Worm (Caenorhabditis elegans): ENCODE results near the gene tbg-1.
A peak's percentile ranks its signal among the peaks of the same experiment; 100 is the strongest.

tbg-1 gene

ce11 chrIII:9629855-9630254 lies 901 bp upstream of the tbg-1 start, which contains the start of gene rpac-19:
Gene rpac-19, minus strand, starts transcription at chrIII:9629885.
- TF ChIP-seq tbx-2 (tag; optimal IDR thresholded peaks at IDR 0.05) (peak; percentile 70), che-1 (tag; optimal IDR thresholded peaks at IDR 0.05) (peak; percentile 46), ref-2 (tag; optimal IDR thresholded peaks at IDR 0.05) (peak; percentile 55), Y22D7AL.16 (tag; optimal IDR thresholded peaks at IDR 0.05) (peak; percentile 55), ahr-1 (tag; optimal IDR thresholded peaks at IDR 0.05) (peak; percentile 44), T23F11.4 (GFP tag; optimal IDR thresholded peaks at IDR 0.05) (no peak), unc-3 (GFP tag; conservative IDR thresholded peaks at IDR 0.05) (0 out of 2 replicates have a peak, but pooled peaks have one; percentile 46), unc-3 (tag; optimal IDR thresholded peaks at IDR 0.05) (no peak), K02D7.2 (tag; optimal IDR thresholded peaks at IDR 0.05) (peak; percentile 64), pha-4 (tag; optimal IDR thresholded peaks at IDR 0.05) (no peak), ceh-2 (tag; optimal IDR thresholded peaks at IDR 0.05) (peak; percentile 67), hlh-15 (tag; optimal IDR thresholded peaks at IDR 0.05) (no peak), fax-1 (tag; optimal IDR thresholded peaks at IDR 0.05) (peak; percentile 34), zip-5 (tag; optimal IDR thresholded peaks at IDR 0.05) (peak; percentile 29), C08G9.2 (tag; optimal IDR thresholded peaks at IDR 0.05) (peak; percentile 18), pha-2 (tag; optimal IDR thresholded peaks at IDR 0.05) (peak; percentile 65), F13H6.1 (tag; optimal IDR thresholded peaks at IDR 0.05) (peak; percentile 46), ama-1 (optimal IDR thresholded peaks at IDR 0.05) (no peak), nfya-1 (tag; optimal IDR thresholded peaks at IDR 0.05) (peak; percentile 67), unc-86 (tag; optimal IDR thresholded peaks at IDR 0.05) (peak; percentile 69), ceh-9 (tag; optimal IDR thresholded peaks at IDR 0.05) (no peak), lin-11 (tag; optimal IDR thresholded peaks at IDR 0.05) (peak; percentile 47), nhr-11 (tag; optimal IDR thresholded peaks at IDR 0.05) (peak; percentile 51), ceh-31 (tag; optimal IDR thresholded peaks at IDR 0.05) (peak; percentile 34), sox-4 (tag; optimal IDR thresholded peaks at IDR 0.05) (peak; percentile 55), lim-6 (tag; optimal IDR thresholded peaks at IDR 0.05) (no peak), ceh-18 (tag; optimal IDR thresholded peaks at IDR 0.05) (no peak), gmeb-2 (tag; optimal IDR thresholded peaks at IDR 0.05) (no peak), hlh-8 (tag; optimal IDR thresholded peaks at IDR 0.05) (peak; percentile 31), ceh-19 (GFP tag; optimal IDR thresholded peaks at IDR 0.05) (peak; percentile 7), elt-2 (tag; optimal IDR thresholded peaks at IDR 0.05) (peak; percentile 75), madf-2 (tag; optimal IDR thresholded peaks at IDR 0.05) (peak; percentile 42), dmd-4 (tag; optimal IDR thresholded peaks at IDR 0.05; ENCODE audit: borderline replicate concordance) (peak; percentile 21), pat-9 (tag; optimal IDR thresholded peaks at IDR 0.05) (peak; percentile 48), unc-55 (GFP tag; optimal IDR thresholded peaks at IDR 0.05) (no peak), ceh-45 (GFP tag; IDR thresholded peaks at IDR 0.05) (no peak), sdc-2 (tag; optimal IDR thresholded peaks at IDR 0.05) (peak; percentile 59), ceh-14 (tag; optimal IDR thresholded peaks at IDR 0.05) (peak; percentile 73), ceh-24 (tag; optimal IDR thresholded peaks at IDR 0.05) (no peak), ceh-6 (GFP tag; optimal IDR thresholded peaks at IDR 0.05) (no peak), ztf-16 (tag; optimal IDR thresholded peaks at IDR 0.05) (no peak), odd-2 (tag; optimal IDR thresholded peaks at IDR 0.05) (peak; percentile 59), fkh-10 (GFP tag; optimal IDR thresholded peaks at IDR 0.05) (no peak), dve-1 (tag; optimal IDR thresholded peaks at IDR 0.05) (no peak), ttx-3 (tag; optimal IDR thresholded peaks at IDR 0.05) (peak; percentile 67), pax-1 (tag; optimal IDR thresholded peaks at IDR 0.05) (no peak), C38D4.7 (GFP tag; optimal IDR thresholded peaks at IDR 0.05) (peak; percentile 52)
